Fruit fly (Drosophila melanogaster): ENCODE measurements around the gene Pmm2.

DNA sequence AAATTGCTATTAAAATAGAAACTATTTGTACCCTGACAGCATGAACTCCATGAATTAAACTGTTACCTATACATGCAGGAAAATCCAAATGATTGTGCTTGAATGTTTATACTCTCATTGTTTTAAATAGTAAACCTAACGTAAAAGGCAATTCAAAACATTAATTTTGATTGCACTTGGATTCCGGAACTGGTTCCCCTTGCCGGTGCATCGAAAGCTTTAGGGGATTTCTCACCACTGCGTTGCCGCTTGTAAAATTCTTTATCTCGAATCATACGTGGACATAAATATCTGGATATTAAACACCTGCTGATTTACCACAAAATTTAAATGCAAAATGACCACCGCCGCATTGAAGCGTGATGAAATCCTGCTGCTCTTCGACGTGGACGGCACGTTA, at the start of gene Pmm2:
- no peak for TF ChIP-seq Blimp-1 (GFP tag; optimal IDR thresholded peaks at IDR 0.05)
- TF ChIP-seq Smox (GFP tag; optimal IDR thresholded peaks at IDR 0.05), result no peak
- no peak for TF ChIP-seq CG8632 (GFP tag; optimal IDR thresholded peaks at IDR 0.05)
- no peak for TF ChIP-seq CG6854 (GFP tag; optimal IDR thresholded peaks at IDR 0.05)
- no peak for TF ChIP-seq fkh (GFP tag; optimal IDR thresholded peaks at IDR 0.05)
- no peak for TF ChIP-seq OdsH (GFP tag; optimal IDR thresholded peaks at IDR 0.05)
- TF ChIP-seq cyc (GFP tag; optimal IDR thresholded peaks at IDR 0.05), result no peak
- TF ChIP-seq CG32006 (GFP tag; optimal IDR thresholded peaks at IDR 0.05), result no peak
- no peak for TF ChIP-seq Sox14 (GFP tag; optimal IDR thresholded peaks at IDR 0.05)
- TF ChIP-seq Sox102F (GFP tag; optimal IDR thresholded peaks at IDR 0.05), result no peak
- TF ChIP-seq CG6163 (GFP tag; IDR thresholded peaks at IDR 0.05), result no peak

All from whole organism, prepupa.